Worm (Caenorhabditis elegans) whole organism, late embryonic: ENCODE results near the gene F02H6.6.

Source experiments
- C38D4.7 ChIP-seq: fragments of 200-800 bp; sonication (Bioruptor generic); optimal IDR thresholded peaks from 2 replicates; lab custom pipeline; 2018; ENCODE audit warnings: mild to moderate bottlenecking, missing genetic modification characterization, moderate library complexity, missing compliant biosample characterization
- dmd-4 ChIP-seq: sonication (generic microtip); optimal IDR thresholded peaks from 2 replicates; lab custom pipeline; 2016; ENCODE audit warnings: borderline replicate concordance, missing genetic modification characterization, missing compliant biosample characterization
- dve-1 ChIP-seq: sonication (generic microtip); optimal IDR thresholded peaks from 2 replicates; lab custom pipeline; 2017; ENCODE audit warnings: antibody characterized with exemption, mild to moderate bottlenecking, missing genetic modification characterization, missing compliant biosample characterization
- npax-4 ChIP-seq: sonication (generic microtip); optimal IDR thresholded peaks from 2 replicates; lab custom pipeline; 2016; ENCODE audit warnings: missing genetic modification characterization, missing compliant biosample characterization
- pag-3 ChIP-seq: sonication (generic microtip); optimal IDR thresholded peaks from 2 replicates; lab custom pipeline; 2016; ENCODE audit warnings: missing compliant biosample characterization, missing genetic modification characterization, borderline replicate concordance
- pat-9 ChIP-seq: fragments of 200-800 bp; sonication (Bioruptor generic); optimal IDR thresholded peaks from 2 replicates; lab custom pipeline; 2018; ENCODE audit warnings: mild to moderate bottlenecking, missing genetic modification characterization, moderate library complexity, missing compliant biosample characterization
- pha-4 ChIP-seq: fragments of 150-350 bp; optimal IDR thresholded peaks from 2 replicates; lab custom pipeline; 2018; ENCODE audit warnings: missing biosample characterization, missing genetic modification reagents, missing genetic modification characterization
- pros-1 ChIP-seq: fragments of 150-350 bp; optimal IDR thresholded peaks from 2 replicates; lab custom pipeline; 2014; ENCODE audit warnings: missing biosample characterization, missing genetic modification reagents, missing genetic modification characterization
- ref-2 ChIP-seq: sonication (generic microtip); optimal IDR thresholded peaks from 2 replicates; lab custom pipeline; 2016; ENCODE audit warnings: missing genetic modification characterization, missing compliant biosample characterization
- sox-4 ChIP-seq: sonication (generic microtip); optimal IDR thresholded peaks from 2 replicates; lab custom pipeline; 2017; ENCODE audit warnings: mild to moderate bottlenecking, missing genetic modification characterization, inconsistent platforms, missing compliant biosample characterization

ce11 chrIV:14193196-14193595, 37.5 kb downstream of the F02H6.6 start, which contains the start of gene K01G12.3:
- no peak for TF ChIP-seq pha-4 (tag; lab: Kevin White, UChicago)
- no peak for TF ChIP-seq ref-2 (tag; lab: Kevin White, UChicago)
- no peak for TF ChIP-seq pros-1 (tag; lab: Kevin White, UChicago)
- TF ChIP-seq sox-4, result no peak
- no peak for TF ChIP-seq dve-1 (tag; lab: Kevin White, UChicago)
- TF ChIP-seq pat-9, result no peak
- TF ChIP-seq npax-4 (tag; lab: Kevin White, UChicago), result no peak
- TF ChIP-seq dmd-4 (tag; lab: Kevin White, UChicago), result no peak
- TF ChIP-seq C38D4.7 (GFP tag; lab: Kevin White, UChicago), result no peak
- no peak for TF ChIP-seq pag-3 (tag; lab: Kevin White, UChicago)
